Fruit fly (Drosophila melanogaster): ENCODE results near the gene CG43155.

Gene CG43155

DNA sequence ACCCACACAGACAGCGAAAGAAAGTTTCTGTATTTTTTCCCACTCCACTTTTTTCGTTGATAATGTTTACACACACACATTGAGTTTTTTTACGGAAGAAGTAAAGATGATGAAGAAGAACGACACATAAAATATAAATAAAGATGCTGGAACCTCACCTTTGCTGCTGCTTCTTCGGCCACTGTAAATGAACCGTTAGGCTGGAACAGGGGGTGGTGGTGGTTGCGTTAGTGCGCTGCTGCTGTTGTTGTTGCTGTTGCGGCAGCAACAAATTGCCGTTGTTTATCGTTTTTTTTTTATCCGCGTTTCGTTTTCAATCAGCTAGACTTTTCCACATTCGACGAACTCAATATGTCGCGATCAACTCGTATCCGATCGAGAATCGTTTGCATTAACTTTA lies 5.9 kb upstream of the CG43155 start:
- TF ChIP-seq CG9948 (tag; optimal IDR thresholded peaks at IDR 0.05) (no peak), Pif1B (GFP tag; optimal IDR thresholded peaks at IDR 0.05) (no peak), Ets98B (GFP tag; IDR thresholded peaks at IDR 0.05) (no peak), EcR (GFP tag; optimal IDR thresholded peaks at IDR 0.05) (no peak), CG34367 (tag; optimal IDR thresholded peaks at IDR 0.05) (no peak), CG13204 (GFP tag; optimal IDR thresholded peaks at IDR 0.05) (no peak), CG15710 (tag; optimal IDR thresholded peaks at IDR 0.05) (no peak), CG17806 (tag; optimal IDR thresholded peaks at IDR 0.05) (no peak), fd96Ca (GFP tag; IDR thresholded peaks at IDR 0.05) (no peak), CG8159 (tag; optimal IDR thresholded peaks at IDR 0.05) (no peak), CG12605 (GFP tag; IDR thresholded peaks at IDR 0.05) (no peak), CG4496 (GFP tag; IDR thresholded peaks at IDR 0.05) (no peak), CG10348 (GFP tag; IDR thresholded peaks at IDR 0.05) (no peak)

DNA sequence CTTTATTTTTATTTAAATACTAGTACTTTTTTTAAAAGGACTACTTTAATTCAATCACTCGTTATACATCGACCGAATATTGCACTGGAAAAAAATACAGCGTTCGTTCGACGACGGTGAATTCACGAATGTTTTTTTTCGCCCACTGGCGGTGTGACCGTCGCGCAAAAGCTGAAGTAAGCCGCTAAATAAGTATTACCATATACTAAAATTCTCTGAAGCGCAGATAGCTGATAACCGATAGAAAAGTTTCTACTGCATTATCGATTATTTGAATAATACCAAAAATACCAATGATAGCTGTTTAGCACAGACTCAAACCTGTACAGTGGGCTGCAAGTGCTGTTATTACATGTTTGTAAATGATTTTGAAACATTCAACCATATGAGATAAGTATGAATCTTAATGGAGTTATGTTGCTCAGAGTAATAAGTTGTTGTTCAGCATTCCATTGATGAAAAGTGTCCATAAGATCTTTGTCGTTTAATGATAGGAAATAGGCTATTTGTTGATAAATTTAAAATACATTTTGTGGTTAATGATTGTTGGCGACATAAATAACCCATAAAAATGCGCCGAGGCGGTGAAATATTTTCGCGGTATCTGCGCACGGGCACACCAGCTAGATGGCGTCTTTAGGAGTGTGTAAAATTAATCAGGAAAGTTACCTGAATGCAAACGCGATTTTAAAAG lies 5.2 kb upstream of the CG43155 start, which contains the start of the genes Evi5 and HP5:
TSS of gene Evi5 (minus strand) at position 198 of the 694 bp plus-strand sequence.
TSS of gene HP5 (plus strand) at position 598 of the 694 bp plus-strand sequence.
- TF ChIP-seq CG14655 (GFP tag; optimal IDR thresholded peaks at IDR 0.05) (no peak), EcR (GFP tag; optimal IDR thresholded peaks at IDR 0.05) (no peak), gl (tag; optimal IDR thresholded peaks at IDR 0.05) (no peak), CG32121 (GFP tag; IDR thresholded peaks at IDR 0.05) (0 out of 2 replicates have a peak, but pooled peaks have one; percentile 15), Ets98B (GFP tag; IDR thresholded peaks at IDR 0.05) (peak; percentile 26; the same call in 1 of the 2 replicates), fd96Ca (GFP tag; IDR thresholded peaks at IDR 0.05) (peak; percentile 61; the same call in 1 of the 3 replicates), rn (GFP tag; IDR thresholded peaks at IDR 0.05) (peak; percentile 39; the same call in 1 of the 2 replicates), CG4496 (GFP tag; IDR thresholded peaks at IDR 0.05) (peak; percentile 78; the same call in 2 of the 3 replicates), CG15710 (tag; optimal IDR thresholded peaks at IDR 0.05) (no peak), CG8301 (tag; optimal IDR thresholded peaks at IDR 0.05) (no peak), CG8159 (tag; optimal IDR thresholded peaks at IDR 0.05) (peak; percentile 20), CG9948 (tag; optimal IDR thresholded peaks at IDR 0.05) (no peak), CG10348 (GFP tag; IDR thresholded peaks at IDR 0.05) (no peak), Pif1B (GFP tag; optimal IDR thresholded peaks at IDR 0.05) (no peak), CG34367 (tag; optimal IDR thresholded peaks at IDR 0.05) (no peak), Snoo (tag; optimal IDR thresholded peaks at IDR 0.05) (peak; percentile 57), Pif1A (GFP tag; optimal IDR thresholded peaks at IDR 0.05) (no peak), CG17806 (tag; optimal IDR thresholded peaks at IDR 0.05) (no peak), CG13204 (GFP tag; optimal IDR thresholded peaks at IDR 0.05) (no peak), D1 (tag; optimal IDR thresholded peaks at IDR 0.05) (no peak), CG12605 (GFP tag; IDR thresholded peaks at IDR 0.05) (peak; percentile 38; the same call in 1 of the 2 replicates)

DNA sequence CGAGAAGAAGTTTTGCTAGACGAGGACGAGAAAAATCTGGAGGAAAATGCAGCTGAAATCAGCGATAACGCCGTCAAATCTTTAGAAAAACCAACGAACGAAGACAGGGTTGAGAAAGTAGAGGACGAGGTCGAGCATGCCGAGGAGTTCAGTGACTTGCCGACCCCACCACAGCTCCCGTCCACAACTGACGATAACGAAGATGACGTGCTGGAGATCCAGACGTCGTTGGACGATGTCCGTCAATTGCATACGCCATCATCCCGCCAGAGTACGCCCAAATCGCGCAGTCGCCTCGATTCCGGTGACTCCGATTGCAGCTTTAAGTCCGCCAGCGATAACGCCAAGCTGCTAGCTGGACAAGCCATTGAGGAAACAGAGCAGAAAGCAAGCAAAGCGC lies 2.4 kb upstream of the CG43155 start:
- no peak for TF ChIP-seq CG12605 (GFP tag; IDR thresholded peaks at IDR 0.05)
- TF ChIP-seq EcR (GFP tag; optimal IDR thresholded peaks at IDR 0.05) = peak; percentile 82
- TF ChIP-seq CG15710 (tag; optimal IDR thresholded peaks at IDR 0.05) = no peak

DNA sequence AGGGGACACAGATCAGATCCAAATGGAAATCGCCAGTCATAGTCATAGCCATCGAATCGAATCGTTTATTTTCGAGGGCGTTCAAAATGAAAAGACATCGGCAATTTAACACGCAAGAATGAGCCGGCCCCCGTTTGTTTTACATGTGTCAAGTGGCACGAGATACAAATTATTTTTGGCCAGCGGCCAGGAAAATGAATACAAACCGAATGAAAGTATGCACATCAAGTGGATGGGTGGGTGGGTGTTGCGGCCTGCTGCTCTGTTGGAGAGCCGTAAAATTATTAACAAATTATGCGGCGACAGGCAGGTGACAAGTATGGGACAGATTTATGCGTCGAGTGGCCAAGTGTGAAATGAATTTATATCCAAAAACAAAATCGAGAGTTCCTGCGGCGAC lies 4.5 kb downstream of the CG43155 start:
- TF ChIP-seq Snoo (tag; optimal IDR thresholded peaks at IDR 0.05) (no peak), fd96Ca (GFP tag; IDR thresholded peaks at IDR 0.05) (no peak), Pif1B (GFP tag; optimal IDR thresholded peaks at IDR 0.05) (no peak), CG8159 (tag; optimal IDR thresholded peaks at IDR 0.05) (no peak), CG13204 (GFP tag; optimal IDR thresholded peaks at IDR 0.05) (no peak), CG17806 (tag; optimal IDR thresholded peaks at IDR 0.05) (no peak), gl (tag; optimal IDR thresholded peaks at IDR 0.05) (no peak), CG32121 (GFP tag; IDR thresholded peaks at IDR 0.05) (no peak), CG34367 (tag; optimal IDR thresholded peaks at IDR 0.05) (no peak), CG14655 (GFP tag; optimal IDR thresholded peaks at IDR 0.05) (no peak), EcR (GFP tag; optimal IDR thresholded peaks at IDR 0.05) (no peak), CG9948 (tag; optimal IDR thresholded peaks at IDR 0.05) (no peak), D1 (tag; optimal IDR thresholded peaks at IDR 0.05) (no peak), Pif1A (GFP tag; optimal IDR thresholded peaks at IDR 0.05) (no peak)

DNA sequence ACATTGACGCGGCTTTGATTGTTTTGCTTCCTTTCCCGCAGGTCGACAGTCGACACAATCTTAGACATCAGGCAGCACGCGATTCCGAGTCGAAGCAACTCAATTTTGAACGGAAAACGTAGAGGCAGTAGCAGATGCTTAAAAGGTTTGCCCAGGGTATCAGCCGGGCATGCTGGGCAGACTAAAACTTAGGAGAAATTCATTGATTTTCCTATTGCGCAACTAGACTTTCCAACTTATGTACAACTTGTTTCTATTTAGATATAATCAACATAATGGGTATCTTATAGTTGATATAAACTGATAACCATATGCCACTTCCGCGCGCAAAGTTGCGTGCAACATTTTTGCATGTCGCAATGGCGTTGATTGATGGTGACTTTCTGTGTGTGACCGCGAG lies 7.2 kb downstream of the CG43155 start:
- TF ChIP-seq Snoo (tag; optimal IDR thresholded peaks at IDR 0.05) (no peak), CG32121 (GFP tag; IDR thresholded peaks at IDR 0.05) (no peak), CG4496 (GFP tag; IDR thresholded peaks at IDR 0.05) (0 out of 3 replicates have a peak, but pooled peaks have one; percentile 34), fd96Ca (GFP tag; IDR thresholded peaks at IDR 0.05) (0 out of 3 replicates have a peak, but pooled peaks have one; percentile 22)

DNA sequence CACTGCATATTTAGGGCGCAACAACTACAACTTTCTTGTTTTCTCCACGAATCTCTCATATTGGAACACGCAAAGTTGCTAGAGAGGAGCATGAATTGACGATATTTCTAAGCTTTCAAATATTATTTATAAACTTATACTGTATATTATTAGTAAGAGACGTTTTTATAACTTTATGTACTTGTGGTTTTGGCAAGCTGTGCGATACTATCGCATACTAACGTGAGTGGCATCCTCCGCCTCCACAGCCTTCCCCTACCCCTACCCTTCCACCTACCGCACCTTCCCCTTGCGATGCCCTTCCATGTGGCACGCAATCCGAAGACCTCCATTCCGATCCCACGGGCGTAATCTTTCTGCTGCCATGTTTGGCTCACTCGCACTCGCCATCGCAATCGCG lies 8.7 kb downstream of the CG43155 start:
- no peak for TF ChIP-seq Pif1B (GFP tag; optimal IDR thresholded peaks at IDR 0.05)
- TF ChIP-seq CG17806 (tag; optimal IDR thresholded peaks at IDR 0.05) = no peak
- TF ChIP-seq EcR (GFP tag; optimal IDR thresholded peaks at IDR 0.05) = no peak
- TF ChIP-seq CG14655 (GFP tag; optimal IDR thresholded peaks at IDR 0.05) = no peak
- no peak for TF ChIP-seq CG12605 (GFP tag; IDR thresholded peaks at IDR 0.05)
- no peak for TF ChIP-seq CG8301 (tag; optimal IDR thresholded peaks at IDR 0.05)
- TF ChIP-seq D1 (tag; optimal IDR thresholded peaks at IDR 0.05) = no peak
- TF ChIP-seq fd96Ca (GFP tag; IDR thresholded peaks at IDR 0.05) = no peak
- TF ChIP-seq CG8159 (tag; optimal IDR thresholded peaks at IDR 0.05) = no peak
- no peak for TF ChIP-seq Snoo (tag; optimal IDR thresholded peaks at IDR 0.05)
- TF ChIP-seq CG13204 (GFP tag; optimal IDR thresholded peaks at IDR 0.05) = no peak
- no peak for TF ChIP-seq rn (GFP tag; IDR thresholded peaks at IDR 0.05)
- no peak for TF ChIP-seq CG15710 (tag; optimal IDR thresholded peaks at IDR 0.05)

Data from whole organism, pupa.